Fruit fly (Drosophila melanogaster) whole organism, pupa: ENCODE measurements around the gene CG31174.

Source experiments
- CG17806 ChIP-seq: fragments of 200-800 bp; sonication (Bioruptor generic); optimal IDR thresholded peaks from 2 replicates; lab custom pipeline; 2018; ENCODE audit warnings: missing biosample characterization, mild to moderate bottlenecking, missing genetic modification characterization, moderate library complexity
- CG32121 ChIP-seq: fragments of 200-800 bp; sonication (Bioruptor generic); IDR thresholded peaks from 2 replicates; pipeline ENCODE4 v1.3.6; 2022; ENCODE audit warnings: missing biosample characterization, missing genetic modification characterization
- CG8159 ChIP-seq: fragments of 200-800 bp; sonication (Bioruptor generic); optimal IDR thresholded peaks from 3 replicates; lab custom pipeline; 2018; ENCODE audit warnings: missing biosample characterization, mild to moderate bottlenecking, missing genetic modification characterization, moderate library complexity
- EcR ChIP-seq: fragments of 200-800 bp; sonication (Bioruptor generic); optimal IDR thresholded peaks from 3 replicates; lab custom pipeline; 2019; ENCODE audit warnings: missing biosample characterization, missing genetic modification characterization, mild to moderate bottlenecking, moderate library complexity, missing genetic modification reagents
- Snoo ChIP-seq: fragments of 200-800 bp; sonication (Bioruptor generic); optimal IDR thresholded peaks from 3 replicates; lab custom pipeline; 2017; ENCODE audit warnings: missing biosample characterization, mild to moderate bottlenecking, missing genetic modification characterization, inconsistent platforms
- fd96Ca ChIP-seq: fragments of 200-800 bp; sonication (Bioruptor generic); IDR thresholded peaks from 3 replicates; pipeline ENCODE4 v1.3.6; 2022; ENCODE audit warnings: missing biosample characterization, missing genetic modification characterization
- gl ChIP-seq: fragments of 200-800 bp; sonication (Bioruptor generic); optimal IDR thresholded peaks from 2 replicates; lab custom pipeline; 2018; ENCODE audit warnings: missing biosample characterization, mild to moderate bottlenecking, missing genetic modification characterization

dm6 chr3R:21852579-21853233 is 16.6 kb downstream of the CG31174 start:
- TF ChIP-seq Snoo (tag; lab: Kevin White, UChicago) (no peak), fd96Ca (0 out of 3 replicates have a peak, but pooled peaks have one; percentile 33), CG8159 (tag; lab: Kevin White, UChicago) (peak; percentile 54), EcR (GFP tag; lab: Kevin White, UChicago) (peak; percentile 44), CG32121 (GFP tag; lab: Robert Waterston, UW) (no peak), CG17806 (peak; percentile 33), gl (tag; lab: Kevin White, UChicago) (no peak)
